Worm (Caenorhabditis elegans) whole organism, young adult: ENCODE measurements around the gene pfd-1.
A peak's percentile ranks its signal among the peaks of the same experiment; 100 is the strongest.

Experiments
- B0019.2 ChIP-seq: fragments of 200-800 bp; sonication (Bioruptor generic); conservative IDR thresholded peaks from 2 replicates; pipeline ENCODE4 v1.3.6; 2022; ENCODE audit warnings: missing genetic modification reagents, missing genetic modification characterization, missing compliant biosample characterization
- B0261.1 ChIP-seq: sonication (generic microtip); optimal IDR thresholded peaks from 2 replicates; lab custom pipeline; 2016; ENCODE audit warnings: mild to moderate bottlenecking, missing genetic modification characterization, moderate library complexity, missing compliant biosample characterization
- B0336.3 ChIP-seq: fragments of 200-800 bp; sonication (Bioruptor generic); IDR thresholded peaks from 2 replicates; pipeline ENCODE4 v1.3.6; 2022; ENCODE audit warnings: missing genetic modification characterization, missing compliant biosample characterization
- F10E7.11 ChIP-seq: sonication (generic microtip); optimal IDR thresholded peaks from 2 replicates; lab custom pipeline; 2017; ENCODE audit warnings: mild to moderate bottlenecking, missing genetic modification characterization, moderate library complexity, missing compliant biosample characterization
- F23B12.7 ChIP-seq: sonication (generic microtip); optimal IDR thresholded peaks from 2 replicates; lab custom pipeline; 2017; ENCODE audit warnings: missing genetic modification characterization, mild to moderate bottlenecking, missing compliant biosample characterization, antibody characterized with exemption, moderate library complexity; ENCODE audit not compliant: insufficient read depth
- F33H1.4 ChIP-seq: fragments of 200-800 bp; sonication (Bioruptor generic); IDR thresholded peaks from 2 replicates; pipeline ENCODE4 v1.3.6; 2022; ENCODE audit warnings: missing genetic modification reagents, missing genetic modification characterization, missing compliant biosample characterization
- F37B4.10 ChIP-seq: fragments of 200-800 bp; sonication (Bioruptor generic); IDR thresholded peaks from 2 replicates; pipeline ENCODE4 v1.3.6; 2022; ENCODE audit warnings: missing genetic modification characterization, missing compliant biosample characterization
- F49E8.2 ChIP-seq: sonication (generic microtip); optimal IDR thresholded peaks from 3 replicates; lab custom pipeline; 2017; ENCODE audit warnings: missing genetic modification characterization, mild to moderate bottlenecking, missing compliant biosample characterization, antibody characterized with exemption, moderate library complexity; ENCODE audit not compliant: insufficient read depth
- F55B11.4 ChIP-seq: sonication (generic microtip); optimal IDR thresholded peaks from 2 replicates; lab custom pipeline; 2016; ENCODE audit warnings: missing compliant biosample characterization, missing genetic modification characterization, borderline replicate concordance; ENCODE audit not compliant: insufficient read depth
- F57A8.1 ChIP-seq: fragments of 200-800 bp; sonication (Bioruptor generic); optimal IDR thresholded peaks from 2 replicates; lab custom pipeline; 2018; ENCODE audit warnings: mild to moderate bottlenecking, missing genetic modification characterization, moderate library complexity, missing compliant biosample characterization
- F57C9.4 ChIP-seq: sonication (generic microtip); optimal IDR thresholded peaks from 2 replicates; lab custom pipeline; 2017; ENCODE audit warnings: mild to moderate bottlenecking, missing genetic modification characterization, missing compliant biosample characterization
- T07F8.4 ChIP-seq: sonication (generic microtip); optimal IDR thresholded peaks from 2 replicates; lab custom pipeline; 2016; ENCODE audit warnings: mild to moderate bottlenecking, missing genetic modification characterization, moderate library complexity, missing compliant biosample characterization
- ama-1 ChIP-seq, 3 experiments: fragments of 150-350 bp in 1 of 3; sonication (generic microtip) in 2 of 3; optimal IDR thresholded peaks; 2 replicates each; lab custom pipeline; 2014 to 2018; ENCODE audit warnings: missing biosample characterization in 2 of 3, missing genetic modification characterization in 2 of 3, missing genetic modification reagents in 2 of 3
- aptf-3 ChIP-seq: fragments of 200-800 bp; sonication (Bioruptor generic); IDR thresholded peaks from 2 replicates; pipeline ENCODE4 v1.3.6; 2022; ENCODE audit warnings: missing genetic modification characterization, missing compliant biosample characterization
- attf-6 ChIP-seq: fragments of 200-800 bp; sonication (Bioruptor generic); IDR thresholded peaks from 2 replicates; pipeline ENCODE4 v1.3.6; 2022; ENCODE audit warnings: missing genetic modification reagents, missing genetic modification characterization, missing compliant biosample characterization
- bed-2 ChIP-seq: fragments of 200-800 bp; sonication (Bioruptor generic); IDR thresholded peaks from 2 replicates; pipeline ENCODE4 v1.3.6; 2022; ENCODE audit warnings: missing genetic modification reagents, missing genetic modification characterization, missing compliant biosample characterization
- cebp-1 ChIP-seq, 2 experiments: fragments of 200-800 bp in 1 of 2; sonication (Bioruptor generic) in 1 of 2; sonication (generic microtip) in 1 of 2; IDR thresholded peaks in 1 of 2; optimal IDR thresholded peaks in 1 of 2; 2 replicates each; pipeline versions ENCODE4 v1.3.6 to Lab custom; 2017 to 2022; ENCODE audit warnings: missing compliant biosample characterization in 2 of 2, missing genetic modification characterization in 2 of 2, mild to moderate bottlenecking in 1 of 2, missing genetic modification reagents in 1 of 2, moderate library complexity in 1 of 2
- cebp-2 ChIP-seq: fragments of 200-800 bp; sonication (Bioruptor generic); IDR thresholded peaks from 2 replicates; pipeline ENCODE4 v1.3.6; 2022; ENCODE audit warnings: missing genetic modification characterization, missing compliant biosample characterization
- ceh-100 ChIP-seq: fragments of 200-800 bp; sonication (Bioruptor generic); IDR thresholded peaks from 2 replicates; pipeline ENCODE4 v1.3.6; 2022; ENCODE audit warnings: missing genetic modification reagents, missing genetic modification characterization, missing compliant biosample characterization
- ceh-40 ChIP-seq: fragments of 200-800 bp; sonication (Bioruptor generic); IDR thresholded peaks from 2 replicates; pipeline ENCODE4 v1.3.6; 2022; ENCODE audit warnings: missing genetic modification characterization, missing compliant biosample characterization
- chd-7 ChIP-seq: sonication (generic microtip); optimal IDR thresholded peaks from 2 replicates; lab custom pipeline; 2016; ENCODE audit warnings: mild to moderate bottlenecking, missing genetic modification characterization, moderate library complexity, missing compliant biosample characterization
- dpff-1 ChIP-seq: sonication (generic microtip); optimal IDR thresholded peaks from 2 replicates; lab custom pipeline; 2017; ENCODE audit warnings: mild to moderate bottlenecking, missing genetic modification characterization, missing compliant biosample characterization
- egl-18 ChIP-seq: fragments of 200-800 bp; sonication (Bioruptor generic); IDR thresholded peaks from 2 replicates; pipeline ENCODE4 v1.3.6; 2022; ENCODE audit warnings: missing genetic modification reagents, missing genetic modification characterization, missing compliant biosample characterization
- egl-44 ChIP-seq: fragments of 200-800 bp; sonication (Bioruptor generic); IDR thresholded peaks from 2 replicates; pipeline ENCODE4 v1.3.6; 2022; ENCODE audit warnings: missing genetic modification reagents, missing genetic modification characterization, missing compliant biosample characterization
- egrh-3 ChIP-seq: fragments of 200-800 bp; sonication (Bioruptor generic); IDR thresholded peaks from 2 replicates; pipeline ENCODE4 v1.3.6; 2022; ENCODE audit warnings: missing genetic modification reagents, missing genetic modification characterization, missing compliant biosample characterization
- ekl-4 ChIP-seq: fragments of 200-800 bp; sonication (Bioruptor generic); IDR thresholded peaks from 2 replicates; pipeline ENCODE4 v1.3.6; 2022; ENCODE audit warnings: missing genetic modification reagents, missing genetic modification characterization, missing compliant biosample characterization
- hmg-1.2 ChIP-seq: fragments of 200-800 bp; sonication (Bioruptor generic); IDR thresholded peaks from 2 replicates; pipeline ENCODE4 v1.3.6; 2022; ENCODE audit warnings: missing genetic modification reagents, missing genetic modification characterization, missing compliant biosample characterization
- let-607 ChIP-seq, 2 experiments: fragments of 200-800 bp in 1 of 2; sonication (Bioruptor generic) in 1 of 2; sonication (generic microtip) in 1 of 2; optimal IDR thresholded peaks; 2 replicates each; lab custom pipeline; 2016 to 2018; ENCODE audit warnings: mild to moderate bottlenecking in 2 of 2, missing compliant biosample characterization in 2 of 2, missing genetic modification characterization in 2 of 2, moderate library complexity in 2 of 2, missing genotype in 1 of 2
- lir-1 ChIP-seq: fragments of 200-800 bp; sonication (Bioruptor generic); conservative IDR thresholded peaks from 2 replicates; pipeline ENCODE4 v1.3.6; 2022; ENCODE audit warnings: missing genetic modification reagents, missing genetic modification characterization, missing compliant biosample characterization
- mxl-1 ChIP-seq: sonication (generic microtip); optimal IDR thresholded peaks from 2 replicates; lab custom pipeline; 2016; ENCODE audit warnings: missing genetic modification characterization, missing compliant biosample characterization
- nfya-1 ChIP-seq: sonication (generic microtip); optimal IDR thresholded peaks from 2 replicates; lab custom pipeline; 2017; ENCODE audit warnings: antibody characterized with exemption, missing compliant biosample characterization, missing genetic modification characterization, borderline replicate concordance; ENCODE audit not compliant: insufficient read depth
- nfya-2 ChIP-seq: fragments of 200-800 bp; sonication (Bioruptor generic); IDR thresholded peaks from 2 replicates; pipeline ENCODE4 v1.3.6; 2022; ENCODE audit warnings: missing genetic modification reagents, missing genetic modification characterization, missing compliant biosample characterization
- nhr-90 ChIP-seq: sonication (generic microtip); optimal IDR thresholded peaks from 2 replicates; lab custom pipeline; 2016; ENCODE audit warnings: missing genotype, mild to moderate bottlenecking, missing genetic modification characterization, missing compliant biosample characterization
- pbrm-1 ChIP-seq: fragments of 200-800 bp; sonication (Bioruptor generic); IDR thresholded peaks from 2 replicates; pipeline ENCODE4 v1.3.6; 2022; ENCODE audit warnings: missing genetic modification reagents, missing genetic modification characterization, missing compliant biosample characterization
- snpc-1.3 ChIP-seq: sonication (generic microtip); optimal IDR thresholded peaks from 2 replicates; lab custom pipeline; 2017; ENCODE audit warnings: missing genetic modification characterization, mild to moderate bottlenecking, missing compliant biosample characterization, antibody characterized with exemption, moderate library complexity, missing genotype, missing genetic modification reagents; ENCODE audit not compliant: insufficient read depth
- snpc-4 ChIP-seq, 5 experiments: fragments of 150-350 bp in 1 of 5; sonication (generic microtip) in 4 of 5; optimal IDR thresholded peaks; 2 replicates each; lab custom pipeline; 2014 to 2018; ENCODE audit warnings: missing genetic modification characterization in 5 of 5, missing biosample characterization in 3 of 5, antibody characterized with exemption in 2 of 5, mild to moderate bottlenecking in 2 of 5, missing compliant biosample characterization in 2 of 5, missing genotype in 2 of 5, moderate library complexity in 2 of 5, missing genetic modification reagents in 1 of 5
- tbx-9 ChIP-seq: sonication (generic microtip); optimal IDR thresholded peaks from 2 replicates; lab custom pipeline; 2016; ENCODE audit warnings: borderline replicate concordance, missing genetic modification characterization, inconsistent platforms, missing compliant biosample characterization
- tlf-1 ChIP-seq: fragments of 200-800 bp; sonication (Bioruptor generic); optimal IDR thresholded peaks from 2 replicates; lab custom pipeline; 2018; ENCODE audit warnings: mild to moderate bottlenecking, missing genetic modification characterization, missing compliant biosample characterization
- unc-130 ChIP-seq: sonication (generic microtip); optimal IDR thresholded peaks from 2 replicates; lab custom pipeline; 2016; ENCODE audit warnings: missing genetic modification reagents, missing genetic modification characterization, missing compliant biosample characterization
- unc-62 ChIP-seq: fragments of 150-350 bp; optimal IDR thresholded peaks from 2 replicates; lab custom pipeline; 2014; ENCODE audit warnings: missing biosample characterization, missing genetic modification reagents, missing genetic modification characterization
- xnd-1 ChIP-seq: sonication (generic microtip); optimal IDR thresholded peaks from 2 replicates; lab custom pipeline; 2016; ENCODE audit warnings: missing genotype, missing genetic modification reagents, missing genetic modification characterization, missing compliant biosample characterization
- zfh-2 ChIP-seq: fragments of 200-800 bp; sonication (Bioruptor generic); conservative IDR thresholded peaks from 2 replicates; pipeline ENCODE4 v1.3.6; 2022; ENCODE audit warnings: missing genetic modification reagents, missing genetic modification characterization, missing compliant biosample characterization
- ztf-18 ChIP-seq: sonication (generic microtip); optimal IDR thresholded peaks from 2 replicates; lab custom pipeline; 2016; ENCODE audit warnings: missing genotype, mild to moderate bottlenecking, missing genetic modification characterization, missing compliant biosample characterization
- ztf-25 ChIP-seq: fragments of 200-800 bp; sonication (Bioruptor generic); IDR thresholded peaks from 2 replicates; pipeline ENCODE4 v1.3.6; 2022; ENCODE audit warnings: missing genetic modification reagents, missing genetic modification characterization, missing compliant biosample characterization
- ztf-26 ChIP-seq: sonication (generic microtip); optimal IDR thresholded peaks from 2 replicates; lab custom pipeline; 2017; ENCODE audit warnings: missing genetic modification characterization, missing compliant biosample characterization
- ztf-3 ChIP-seq: fragments of 200-800 bp; sonication (Bioruptor generic); optimal IDR thresholded peaks from 2 replicates; lab custom pipeline; 2018; ENCODE audit warnings: mild to moderate bottlenecking, missing genetic modification characterization, missing compliant biosample characterization

pfd-1 gene

ce11 chrIV:11110995-11111619 lies 38.8 kb upstream of the pfd-1 start, which contains the start of gene rps-5 (continued):
- TF ChIP-seq B0261.1 (tag; lab: Kevin White, UChicago) (no peak), chd-7 (no peak), tbx-9 (tag; lab: Kevin White, UChicago) (no peak), F23B12.7 (tag; lab: Kevin White, UChicago) (peak; percentile 13), egl-18 (GFP tag; lab: Robert Waterston, UW) (no peak), snpc-4 (GFP tag; optimal IDR thresholded peaks at IDR 0.05; lab: Kevin White, UChicago) (no peak), snpc-4 (tag; optimal IDR thresholded peaks at IDR 0.05; lab: Kevin White, UChicago) (peak in 2 of 4 experiments; percentile 29 to 31), ekl-4 (GFP tag; lab: Robert Waterston, UW) (no peak), egrh-3 (GFP tag; lab: Robert Waterston, UW) (no peak), ztf-25 (GFP tag; lab: Robert Waterston, UW) (no peak), nfya-2 (GFP tag; lab: Robert Waterston, UW) (no peak), pbrm-1 (0 out of 2 replicates have a peak, but pooled peaks have one; percentile 11), egl-44 (GFP tag; lab: Robert Waterston, UW) (no peak), attf-6 (GFP tag; lab: Robert Waterston, UW) (no peak), hmg-1.2 (GFP tag; lab: Robert Waterston, UW) (peak; percentile 93), tlf-1 (GFP tag; lab: Kevin White, UChicago) (no peak), nhr-90 (no peak), let-607 (tag; optimal IDR thresholded peaks at IDR 0.05; lab: Kevin White, UChicago) (peak in 1 of 2 experiments; percentile 32), B0336.3 (GFP tag; lab: Robert Waterston, UW) (no peak), ztf-3 (GFP tag; lab: Kevin White, UChicago) (no peak), T07F8.4 (tag; lab: Kevin White, UChicago) (no peak), F57C9.4 (no peak), F10E7.11 (tag; lab: Kevin White, UChicago) (no peak), unc-62 (GFP tag; lab: Kevin White, UChicago) (no peak), bed-2 (no peak), F57A8.1 (GFP tag; lab: Kevin White, UChicago) (no peak), cebp-1 (GFP tag; IDR thresholded peaks at IDR 0.05; lab: Robert Waterston, UW) (no peak), cebp-1 (tag; optimal IDR thresholded peaks at IDR 0.05; lab: Kevin White, UChicago) (peak; percentile 19), ceh-100 (GFP tag; lab: Robert Waterston, UW) (no peak), F37B4.10 (GFP tag; lab: Robert Waterston, UW) (no peak), ama-1 (optimal IDR thresholded peaks at IDR 0.05; lab: Kevin White, UChicago) (no peak), ama-1 (GFP tag; optimal IDR thresholded peaks at IDR 0.05; lab: Kevin White, UChicago) (no peak), mxl-1 (tag; lab: Kevin White, UChicago) (no peak), cebp-2 (no peak), lir-1 (no peak), F33H1.4 (GFP tag; lab: Robert Waterston, UW) (peak; percentile 83), F49E8.2 (tag; lab: Kevin White, UChicago) (peak; percentile 19), xnd-1 (tag; lab: Kevin White, UChicago) (no peak), aptf-3 (GFP tag; lab: Robert Waterston, UW) (no peak), snpc-1.3 (tag; lab: Kevin White, UChicago) (peak; percentile 33), nfya-1 (tag; lab: Kevin White, UChicago) (no peak), F55B11.4 (no peak), zfh-2 (GFP tag; lab: Robert Waterston, UW) (no peak), unc-130 (GFP tag; lab: Kevin White, UChicago) (no peak), dpff-1 (no peak), B0019.2 (no peak), ztf-26 (no peak), ztf-18 (tag; lab: Kevin White, UChicago) (no peak), ceh-40 (GFP tag; lab: Robert Waterston, UW) (no peak)
